Fruit fly (Drosophila melanogaster): ENCODE measurements around the gene osk.

dm6 chr3R:8957739-8958138 is 22.8 kb downstream of the osk start:
- no peak for TF ChIP-seq kay (GFP tag; ENCODE audit: borderline replicate concordance)
- TF ChIP-seq ovo (GFP tag; optimal IDR thresholded peaks at IDR 0.05), result no peak
- no peak for TF ChIP-seq CG1620 (GFP tag; optimal IDR thresholded peaks at IDR 0.05)
- no peak for TF ChIP-seq CG33017 (tag; optimal IDR thresholded peaks at IDR 0.05)
- no peak for TF ChIP-seq CG5204 (GFP tag; optimal IDR thresholded peaks at IDR 0.05)
- no peak for TF ChIP-seq toe (GFP tag; optimal IDR thresholded peaks at IDR 0.05)
- no peak for TF ChIP-seq Hr96 (GFP tag; optimal IDR thresholded peaks at IDR 0.05)
- no peak for TF ChIP-seq bab1 (GFP tag; optimal IDR thresholded peaks at IDR 0.05)
- TF ChIP-seq cic (GFP tag; optimal IDR thresholded peaks at IDR 0.05), result no peak
- TF ChIP-seq CG12768 (GFP tag; optimal IDR thresholded peaks at IDR 0.05), result no peak
- TF ChIP-seq tj (GFP tag; optimal IDR thresholded peaks at IDR 0.05), result no peak
- no peak for TF ChIP-seq CG11617 (GFP tag; optimal IDR thresholded peaks at IDR 0.05)
- no peak for TF ChIP-seq pad (GFP tag; optimal IDR thresholded peaks at IDR 0.05)
- no peak for TF ChIP-seq cnc (optimal IDR thresholded peaks at IDR 0.05)
